Worm (Caenorhabditis elegans): Measurements from ENCODE around the gene F38A1.11.

ce11 chrIV:1256723-1257122 lies 9.5 kb downstream of the F38A1.11 start, which contains the start of gene clec-168:
- TF ChIP-seq flt-1 (GFP tag; IDR thresholded peaks at IDR 0.05) (no peak), tbx-11 (GFP tag; IDR thresholded peaks at IDR 0.05) (no peak), ama-1 (optimal IDR thresholded peaks at IDR 0.05) (no peak), ets-7 (tag; optimal IDR thresholded peaks at IDR 0.05) (no peak), sea-1 (GFP tag; conservative IDR thresholded peaks at IDR 0.05) (no peak), aly-1 (tag; optimal IDR thresholded peaks at IDR 0.05) (no peak)

Measured in whole organism, early embryonic.